Worm (Caenorhabditis elegans) whole organism, early embryonic: Measurements from ENCODE around the gene C28H8.2.

Experiments used
- B0310.2 ChIP-seq: sonication (generic microtip); optimal IDR thresholded peaks from 2 replicates; lab custom pipeline; 2016; ENCODE audit warnings: mild to moderate bottlenecking, missing genetic modification characterization, missing compliant biosample characterization
- F13C5.2 ChIP-seq: sonication (generic microtip); optimal IDR thresholded peaks from 2 replicates; lab custom pipeline; 2017; ENCODE audit warnings: mild to moderate bottlenecking, missing genetic modification characterization, inconsistent platforms, missing compliant biosample characterization
- aly-1 ChIP-seq: sonication (generic microtip); optimal IDR thresholded peaks from 2 replicates; lab custom pipeline; 2016; ENCODE audit warnings: missing genetic modification characterization, missing compliant biosample characterization
- ama-1 ChIP-seq: fragments of 150-350 bp; optimal IDR thresholded peaks from 2 replicates; lab custom pipeline; 2014
- ceh-13 ChIP-seq: fragments of 200-800 bp; sonication (Bioruptor generic); optimal IDR thresholded peaks from 2 replicates; lab custom pipeline; 2018; ENCODE audit warnings: mild to moderate bottlenecking, missing genetic modification characterization, missing compliant biosample characterization
- ceh-36 ChIP-seq: sonication (generic microtip); optimal IDR thresholded peaks from 2 replicates; lab custom pipeline; 2016; ENCODE audit warnings: missing genetic modification characterization, inconsistent platforms, missing compliant biosample characterization
- ets-7 ChIP-seq: sonication (generic microtip); optimal IDR thresholded peaks from 2 replicates; lab custom pipeline; 2016; ENCODE audit warnings: missing genotype, missing genetic modification characterization, missing compliant biosample characterization
- flt-1 ChIP-seq: fragments of 200-800 bp; sonication (Bioruptor generic); IDR thresholded peaks from 2 replicates; pipeline ENCODE4 v1.3.6; 2022; ENCODE audit warnings: missing genetic modification characterization, missing compliant biosample characterization
- hmbx-1 ChIP-seq: sonication (generic microtip); optimal IDR thresholded peaks from 2 replicates; lab custom pipeline; 2016; ENCODE audit warnings: mild to moderate bottlenecking, missing genetic modification characterization, missing compliant biosample characterization
- hmg-4 ChIP-seq: fragments of 200-800 bp; sonication (Bioruptor generic); optimal IDR thresholded peaks from 2 replicates; lab custom pipeline; 2018; ENCODE audit warnings: mild to moderate bottlenecking, missing genetic modification characterization, missing compliant biosample characterization
- hnd-1 ChIP-seq: sonication (generic microtip); optimal IDR thresholded peaks from 2 replicates; lab custom pipeline; 2016; ENCODE audit warnings: missing genetic modification characterization, missing compliant biosample characterization
- pes-1 ChIP-seq: fragments of 200-800 bp; sonication (Bioruptor generic); IDR thresholded peaks from 2 replicates; pipeline ENCODE4 v1.3.6; 2022; ENCODE audit warnings: missing genetic modification reagents, missing genetic modification characterization, missing compliant biosample characterization
- scrt-1 ChIP-seq: fragments of 200-800 bp; sonication (Bioruptor generic); IDR thresholded peaks from 2 replicates; pipeline ENCODE4 v1.3.6; 2022; ENCODE audit warnings: missing genetic modification characterization, missing compliant biosample characterization
- sea-1 ChIP-seq: fragments of 200-800 bp; sonication (Bioruptor generic); conservative IDR thresholded peaks from 2 replicates; pipeline ENCODE4 v1.3.6; 2022; ENCODE audit warnings: missing genetic modification characterization, missing compliant biosample characterization
- tbx-11 ChIP-seq: fragments of 200-800 bp; sonication (Bioruptor generic); IDR thresholded peaks from 2 replicates; pipeline ENCODE4 v1.3.6; 2022; ENCODE audit warnings: missing genetic modification characterization, missing compliant biosample characterization
- tbx-37 ChIP-seq: fragments of 200-800 bp; sonication (Bioruptor generic); conservative IDR thresholded peaks from 2 replicates; pipeline ENCODE4 v1.3.6; 2022; ENCODE audit warnings: missing genetic modification reagents, missing genetic modification characterization, missing compliant biosample characterization
- tra-4 ChIP-seq: sonication (generic microtip); optimal IDR thresholded peaks from 2 replicates; lab custom pipeline; 2017; ENCODE audit warnings: missing genetic modification characterization, missing compliant biosample characterization

C28H8.2 gene

ce11 chrIII:5940525-5940974 lies 20.4 kb downstream of the C28H8.2 start:
- TF ChIP-seq B0310.2 (tag; lab: Kevin White, UChicago) (no peak), aly-1 (tag; lab: Kevin White, UChicago) (no peak), ets-7 (tag; lab: Kevin White, UChicago) (no peak), F13C5.2 (tag; lab: Kevin White, UChicago) (no peak), tra-4 (tag; lab: Kevin White, UChicago) (no peak), hnd-1 (tag; lab: Kevin White, UChicago) (no peak), pes-1 (GFP tag; lab: Robert Waterston, UW) (no peak; the same call in 1 of the 2 replicates), sea-1 (GFP tag; lab: Robert Waterston, UW) (no peak), ceh-13 (no peak), scrt-1 (0 out of 2 replicates have a peak, but pooled peaks have one; percentile 8), hmbx-1 (tag; lab: Kevin White, UChicago) (no peak), hmg-4 (GFP tag; lab: Kevin White, UChicago) (no peak), tbx-37 (GFP tag; lab: Robert Waterston, UW) (no peak), flt-1 (GFP tag; lab: Robert Waterston, UW) (0 out of 2 replicates have a peak, but pooled peaks have one; percentile 30), ama-1 (lab: Kevin White, UChicago) (no peak), tbx-11 (GFP tag; lab: Robert Waterston, UW) (peak; percentile 5; the same call in 1 of the 2 replicates), ceh-36 (no peak)

DNA sequence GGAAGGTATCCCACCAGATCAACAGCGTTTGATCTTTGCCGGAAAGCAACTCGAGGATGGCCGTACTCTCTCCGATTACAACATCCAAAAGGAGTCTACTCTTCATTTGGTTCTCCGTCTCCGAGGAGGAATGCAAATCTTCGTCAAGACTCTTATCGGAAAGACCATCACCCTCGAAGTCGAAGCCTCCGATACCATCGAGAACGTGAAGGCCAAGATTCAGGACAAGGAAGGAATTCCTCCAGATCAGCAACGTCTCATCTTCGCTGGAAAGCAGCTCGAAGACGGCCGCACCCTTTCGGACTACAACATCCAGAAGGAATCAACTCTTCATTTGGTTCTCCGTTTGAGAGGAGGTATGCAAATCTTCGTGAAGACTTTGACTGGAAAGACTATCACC lies 22.0 kb downstream of the C28H8.2 start:
- TF ChIP-seq hmbx-1 (tag; lab: Kevin White, UChicago): no peak
- no peak for TF ChIP-seq tbx-11 (GFP tag; lab: Robert Waterston, UW)
- TF ChIP-seq tra-4 (tag; lab: Kevin White, UChicago): no peak
- no peak for TF ChIP-seq ceh-13
- TF ChIP-seq aly-1 (tag; lab: Kevin White, UChicago): no peak
- TF ChIP-seq F13C5.2 (tag; lab: Kevin White, UChicago): no peak
- no peak for TF ChIP-seq scrt-1
- no peak for TF ChIP-seq hnd-1 (tag; lab: Kevin White, UChicago)
- TF ChIP-seq hmg-4 (GFP tag; lab: Kevin White, UChicago): no peak
- TF ChIP-seq B0310.2 (tag; lab: Kevin White, UChicago): no peak
- TF ChIP-seq flt-1 (GFP tag; lab: Robert Waterston, UW): no peak
- no peak for TF ChIP-seq pes-1 (GFP tag; lab: Robert Waterston, UW)
- TF ChIP-seq ceh-36: no peak
- TF ChIP-seq sea-1 (GFP tag; lab: Robert Waterston, UW): no peak
- no peak for TF ChIP-seq tbx-37 (GFP tag; lab: Robert Waterston, UW)
- no peak for TF ChIP-seq ets-7 (tag; lab: Kevin White, UChicago)

ce11 chrIII:5943368-5944180 lies 23.5 kb downstream of the C28H8.2 start:
- TF ChIP-seq ceh-36 (no peak), sea-1 (GFP tag; lab: Robert Waterston, UW) (peak; percentile 18; the same call in 1 of the 2 replicates), flt-1 (GFP tag; lab: Robert Waterston, UW) (peak; percentile 20; the same call in 1 of the 2 replicates), tra-4 (tag; lab: Kevin White, UChicago) (no peak), hmg-4 (GFP tag; lab: Kevin White, UChicago) (peak; percentile 12), aly-1 (tag; lab: Kevin White, UChicago) (no peak)

DNA sequence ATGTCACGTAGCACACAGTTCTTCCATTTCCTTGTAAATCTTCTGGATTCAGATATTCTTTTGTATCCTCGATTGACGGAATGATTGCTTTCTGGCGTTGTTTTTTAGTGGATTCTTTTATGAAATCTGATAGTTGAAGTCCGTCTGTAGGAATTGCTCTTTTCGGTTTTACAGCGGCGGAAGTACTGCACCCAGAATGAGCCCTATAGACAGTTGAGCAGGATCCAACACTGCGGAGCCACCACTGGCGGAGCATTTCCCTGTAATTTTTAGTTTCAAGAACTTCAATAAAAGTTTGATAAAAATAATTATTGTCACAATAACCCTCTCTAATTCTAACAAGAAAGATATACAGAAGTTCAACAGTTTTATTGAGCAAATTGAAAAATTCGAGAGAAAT lies 25.7 kb downstream of the C28H8.2 start, which contains the start of gene F25B5.5:
Gene F25B5.5 (minus strand): TSS at position 260 of the 400 bp plus-strand sequence.
- no peak for TF ChIP-seq scrt-1
- TF ChIP-seq tbx-11 (GFP tag; lab: Robert Waterston, UW): no peak
- no peak for TF ChIP-seq ama-1 (lab: Kevin White, UChicago)
- TF ChIP-seq ceh-36: no peak
- no peak for TF ChIP-seq F13C5.2 (tag; lab: Kevin White, UChicago)
- no peak for TF ChIP-seq tbx-37 (GFP tag; lab: Robert Waterston, UW)
- no peak for TF ChIP-seq tra-4 (tag; lab: Kevin White, UChicago)
- no peak for TF ChIP-seq ceh-13
- no peak for TF ChIP-seq sea-1 (GFP tag; lab: Robert Waterston, UW)
- TF ChIP-seq B0310.2 (tag; lab: Kevin White, UChicago): no peak
- no peak for TF ChIP-seq hmbx-1 (tag; lab: Kevin White, UChicago)
- TF ChIP-seq hnd-1 (tag; lab: Kevin White, UChicago): no peak
- TF ChIP-seq aly-1 (tag; lab: Kevin White, UChicago): no peak
- TF ChIP-seq pes-1 (GFP tag; lab: Robert Waterston, UW): no peak
- no peak for TF ChIP-seq hmg-4 (GFP tag; lab: Kevin White, UChicago)
- no peak for TF ChIP-seq flt-1 (GFP tag; lab: Robert Waterston, UW)
- no peak for TF ChIP-seq ets-7 (tag; lab: Kevin White, UChicago)

DNA sequence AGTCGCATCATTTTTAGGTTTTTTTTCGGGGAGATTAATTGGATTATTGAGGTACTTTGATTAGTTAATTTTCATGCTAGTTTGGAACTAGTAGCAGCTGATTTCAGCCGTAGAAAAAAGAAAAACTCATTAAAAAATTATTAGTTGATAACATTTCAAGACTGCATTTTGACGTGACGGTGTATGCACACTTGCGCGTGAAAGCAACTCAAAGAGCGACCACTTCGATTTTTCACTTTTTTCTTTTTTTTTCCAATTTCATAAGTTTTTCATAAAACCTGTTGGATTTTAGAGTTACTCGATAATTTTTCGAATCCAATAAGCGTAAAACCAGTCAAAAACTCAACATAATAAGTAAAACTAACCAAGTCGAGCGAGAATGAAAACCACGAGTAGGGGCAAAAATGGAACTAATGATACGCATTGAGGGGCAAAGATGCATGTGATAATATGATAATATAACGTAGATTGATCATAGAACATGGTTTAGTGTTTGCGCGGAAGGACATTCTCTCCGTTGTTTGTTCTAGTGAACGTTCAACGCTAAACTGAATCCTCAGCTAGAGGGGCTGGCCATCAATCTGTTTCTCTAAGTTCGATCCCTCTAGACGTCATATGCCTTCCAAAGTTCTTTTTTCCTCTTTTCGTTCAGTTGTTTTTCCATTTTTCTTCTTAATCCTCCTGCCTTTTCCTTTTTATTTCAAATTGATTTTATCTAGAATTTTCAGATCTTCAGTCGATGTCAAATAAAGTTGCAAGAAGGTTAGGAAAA lies 28.2 kb downstream of the C28H8.2 start, which contains the start of the genes F25B5.6 and F25B5.3:
Gene F25B5.6 (minus strand): TSS at position 572 of the 772 bp plus-strand sequence.
Gene F25B5.3 (plus strand): TSS at position 722 of the 772 bp plus-strand sequence.
- no peak for TF ChIP-seq sea-1 (GFP tag; lab: Robert Waterston, UW)
- no peak for TF ChIP-seq hmg-4 (GFP tag; lab: Kevin White, UChicago)
- no peak for TF ChIP-seq flt-1 (GFP tag; lab: Robert Waterston, UW)
- no peak for TF ChIP-seq aly-1 (tag; lab: Kevin White, UChicago)
- no peak for TF ChIP-seq ets-7 (tag; lab: Kevin White, UChicago)
- TF ChIP-seq ama-1 (lab: Kevin White, UChicago): no peak
- TF ChIP-seq scrt-1: no peak
- no peak for TF ChIP-seq tbx-37 (GFP tag; lab: Robert Waterston, UW)
- TF ChIP-seq ceh-36: no peak
- no peak for TF ChIP-seq B0310.2 (tag; lab: Kevin White, UChicago)
- no peak for TF ChIP-seq ceh-13
